Worm (Caenorhabditis elegans) whole organism, midembryonic: Measurements from ENCODE around the gene C28G1.2.

ENCODE experiments used
- T22C8.4 ChIP-seq: fragments of 200-800 bp; sonication (Bioruptor generic); IDR thresholded peaks from 2 replicates; pipeline ENCODE4 v1.3.6; 2022; ENCODE audit warnings: missing genetic modification characterization, missing compliant biosample characterization
- cog-1 ChIP-seq: sonication (generic microtip); optimal IDR thresholded peaks from 2 replicates; lab custom pipeline; 2016; ENCODE audit warnings: missing genetic modification characterization, missing compliant biosample characterization
- flt-1 ChIP-seq: fragments of 200-800 bp; sonication (Bioruptor generic); IDR thresholded peaks from 2 replicates; pipeline ENCODE4 v1.3.6; 2022; ENCODE audit warnings: missing genetic modification characterization, missing compliant biosample characterization
- klf-2 ChIP-seq: fragments of 200-800 bp; sonication (Bioruptor generic); conservative IDR thresholded peaks from 2 replicates; pipeline ENCODE4 v1.3.6; 2022; ENCODE audit warnings: missing genetic modification reagents, missing genetic modification characterization, missing compliant biosample characterization
- ref-1 ChIP-seq: fragments of 200-800 bp; sonication (Bioruptor generic); conservative IDR thresholded peaks from 2 replicates; pipeline ENCODE4 v1.3.6; 2022; ENCODE audit warnings: missing genetic modification reagents, missing genetic modification characterization, missing compliant biosample characterization
- tab-1 ChIP-seq: fragments of 200-800 bp; sonication (Bioruptor generic); IDR thresholded peaks from 2 replicates; pipeline ENCODE4 v1.3.6; 2022; ENCODE audit warnings: missing genetic modification characterization, missing compliant biosample characterization
- ztf-29 ChIP-seq: fragments of 200-800 bp; sonication (Bioruptor generic); IDR thresholded peaks from 2 replicates; pipeline ENCODE4 v1.3.6; 2022; ENCODE audit warnings: missing genetic modification reagents, missing genetic modification characterization, missing compliant biosample characterization

DNA sequence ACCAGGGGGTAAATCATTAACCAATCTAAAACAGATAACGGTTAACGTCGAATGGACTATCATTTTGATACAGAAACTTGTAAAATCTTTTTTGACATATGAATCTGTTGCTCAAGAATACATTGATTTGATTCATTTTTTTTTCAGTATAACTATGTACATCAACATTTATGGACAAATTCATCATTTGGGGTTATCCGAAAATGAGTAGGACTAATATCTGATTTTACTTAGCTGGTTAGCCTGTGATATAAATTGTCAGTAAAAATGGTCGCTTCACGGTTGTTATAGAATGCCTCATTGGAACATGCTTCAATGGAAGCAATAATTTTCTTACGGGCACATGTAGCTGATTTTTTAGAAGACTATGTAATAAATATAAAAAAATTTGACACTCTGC, 38.2 kb upstream of the C28G1.2 start:
- TF ChIP-seq ztf-29 (GFP tag; lab: Robert Waterston, UW) (no peak), klf-2 (GFP tag; lab: Robert Waterston, UW) (no peak), ref-1 (no peak), cog-1 (tag; lab: Kevin White, UChicago) (no peak), tab-1 (GFP tag; lab: Robert Waterston, UW) (no peak), T22C8.4 (GFP tag; lab: Robert Waterston, UW) (no peak), flt-1 (GFP tag; lab: Robert Waterston, UW) (no peak)
